Fruit fly (Drosophila melanogaster) whole organism, embryonic: Measurements from ENCODE around the gene CG17819.

Experiments used
- Ada2b ChIP-seq: fragments of 200-800 bp; sonication (Bioruptor generic); IDR thresholded peaks from 2 replicates; pipeline ENCODE4 v1.3.6; 2022; ENCODE audit warnings: missing biosample characterization, missing genetic modification characterization
- B-H2 ChIP-seq: fragments of 200-800 bp; sonication (Bioruptor generic); optimal IDR thresholded peaks from 2 replicates; lab custom pipeline; 2018; ENCODE audit warnings: missing biosample characterization, mild to moderate bottlenecking, missing genetic modification characterization
- CG1024 ChIP-seq: fragments of 200-800 bp; sonication (Bioruptor generic); IDR thresholded peaks from 2 replicates; pipeline ENCODE4 v1.3.6; 2022; ENCODE audit warnings: missing biosample characterization, missing genetic modification characterization
- CG10959 ChIP-seq: fragments of 200-800 bp; sonication (Bioruptor generic); IDR thresholded peaks from 2 replicates; pipeline ENCODE4 v1.3.6; 2022; ENCODE audit warnings: missing biosample characterization, missing genetic modification characterization
- CG11560 ChIP-seq: fragments of 200-800 bp; sonication (Bioruptor generic); IDR thresholded peaks from 3 replicates; pipeline ENCODE4 v1.3.6; 2022; ENCODE audit warnings: missing biosample characterization, missing genetic modification characterization
- CG11695 ChIP-seq: fragments of 200-800 bp; sonication (Bioruptor generic); IDR thresholded peaks from 3 replicates; pipeline ENCODE4 v1.3.6; 2022; ENCODE audit warnings: missing biosample characterization, missing genetic modification characterization
- CG12104 ChIP-seq: fragments of 200-800 bp; sonication (Bioruptor generic); optimal IDR thresholded peaks from 3 replicates; lab custom pipeline; 2016; ENCODE audit warnings: missing biosample characterization, missing genetic modification characterization
- CG12236 ChIP-seq: fragments of 200-800 bp; sonication (Bioruptor generic); optimal IDR thresholded peaks from 2 replicates; lab custom pipeline; 2016; ENCODE audit warnings: missing biosample characterization, missing genetic modification characterization
- CG13123 ChIP-seq: fragments of 200-800 bp; sonication (Bioruptor generic); optimal IDR thresholded peaks from 2 replicates; lab custom pipeline; 2016; ENCODE audit warnings: missing biosample characterization, missing genetic modification characterization
- CG13624 ChIP-seq: fragments of 200-800 bp; sonication (Bioruptor generic); optimal IDR thresholded peaks from 2 replicates; lab custom pipeline; 2016; ENCODE audit warnings: missing biosample characterization, missing genetic modification characterization
- CG14050 ChIP-seq: fragments of 200-800 bp; sonication (Bioruptor generic); IDR thresholded peaks from 3 replicates; pipeline ENCODE4 v1.3.6; 2022; ENCODE audit warnings: missing biosample characterization, missing genetic modification characterization
- CG14441 ChIP-seq: fragments of 200-800 bp; sonication (Bioruptor generic); IDR thresholded peaks from 2 replicates; pipeline ENCODE4 v1.3.6; 2022; ENCODE audit warnings: missing biosample characterization, missing genetic modification characterization
- CG16779 ChIP-seq: fragments of 200-800 bp; sonication (Bioruptor generic); IDR thresholded peaks from 2 replicates; pipeline ENCODE4 v1.3.6; 2022; ENCODE audit warnings: missing biosample characterization, missing genetic modification characterization
- CG16813 ChIP-seq: fragments of 200-800 bp; sonication (Bioruptor generic); IDR thresholded peaks from 3 replicates; pipeline ENCODE4 v1.3.6; 2022; ENCODE audit warnings: missing biosample characterization, missing genetic modification characterization; ENCODE audit not compliant: partially characterized antibody
- CG16815 ChIP-seq: fragments of 200-800 bp; sonication (Bioruptor generic); optimal IDR thresholded peaks from 3 replicates; lab custom pipeline; 2017; ENCODE audit warnings: missing biosample characterization, mild to moderate bottlenecking, missing genetic modification characterization
- CG17912 ChIP-seq: fragments of 200-800 bp; sonication (Bioruptor generic); optimal IDR thresholded peaks from 2 replicates; lab custom pipeline; 2018; ENCODE audit warnings: missing biosample characterization, mild to moderate bottlenecking, missing genetic modification characterization
- CG2120 ChIP-seq: fragments of 200-800 bp; sonication (Bioruptor generic); optimal IDR thresholded peaks from 3 replicates; lab custom pipeline; 2016; ENCODE audit warnings: missing biosample characterization, missing genetic modification characterization
- CG31441 ChIP-seq: fragments of 200-800 bp; sonication (Bioruptor generic); IDR thresholded peaks from 2 replicates; pipeline ENCODE4 v1.3.6; 2022; ENCODE audit warnings: missing biosample characterization, missing genetic modification characterization
- CG4360 ChIP-seq: fragments of 200-800 bp; sonication (Bioruptor generic); IDR thresholded peaks from 2 replicates; pipeline ENCODE4 v1.3.6; 2022; ENCODE audit warnings: missing biosample characterization, missing genetic modification characterization
- CG43689 ChIP-seq: fragments of 200-800 bp; sonication (Bioruptor generic); IDR thresholded peaks from 2 replicates; pipeline ENCODE4 v1.3.6; 2022; ENCODE audit warnings: missing biosample characterization, missing genetic modification characterization
- CG4424 ChIP-seq: fragments of 200-800 bp; sonication (Bioruptor generic); optimal IDR thresholded peaks from 3 replicates; lab custom pipeline; 2016; ENCODE audit warnings: missing biosample characterization, missing genetic modification characterization
- CG5180 ChIP-seq: fragments of 200-800 bp; sonication (Bioruptor generic); optimal IDR thresholded peaks from 3 replicates; lab custom pipeline; 2017; ENCODE audit warnings: missing biosample characterization, missing genetic modification characterization, mild to moderate bottlenecking, moderate library complexity, missing genetic modification reagents
- CG7372 ChIP-seq: fragments of 200-800 bp; sonication (Bioruptor generic); IDR thresholded peaks from 2 replicates; pipeline ENCODE4 v1.3.6; 2022; ENCODE audit warnings: missing biosample characterization, missing genetic modification characterization
- CG7839 ChIP-seq: fragments of 200-800 bp; sonication (Bioruptor generic); optimal IDR thresholded peaks from 3 replicates; lab custom pipeline; 2018; ENCODE audit warnings: missing biosample characterization, mild to moderate bottlenecking, missing genetic modification characterization, moderate library complexity
- CG9215 ChIP-seq: fragments of 200-800 bp; sonication (Bioruptor generic); IDR thresholded peaks from 2 replicates; pipeline ENCODE4 v1.3.6; 2022; ENCODE audit warnings: missing biosample characterization, missing genetic modification characterization
- Dfd ChIP-seq, 2 experiments: fragments of >200 bp; optimal IDR thresholded peaks; 2 replicates each; lab custom pipeline; 2017; ENCODE audit warnings: missing biosample characterization in 2 of 2, missing genetic modification characterization in 2 of 2
- Drgx ChIP-seq: fragments of 200-800 bp; sonication (Bioruptor generic); IDR thresholded peaks from 2 replicates; pipeline ENCODE4 v1.3.6; 2022; ENCODE audit warnings: missing biosample characterization, missing genetic modification characterization
- HHEX ChIP-seq: fragments of 200-800 bp; sonication (Bioruptor generic); optimal IDR thresholded peaks from 3 replicates; lab custom pipeline; 2017; ENCODE audit warnings: missing biosample characterization, mild to moderate bottlenecking, missing genetic modification characterization, missing genetic modification reagents
- Hr3 ChIP-seq: fragments of 200-800 bp; sonication (Bioruptor generic); optimal IDR thresholded peaks from 3 replicates; lab custom pipeline; 2016; ENCODE audit warnings: missing biosample characterization, missing genetic modification characterization
- Med ChIP-seq: fragments of 200-800 bp; sonication (Bioruptor generic); peaks from one replicate; lab custom pipeline; 2016; ENCODE audit warnings: missing biosample characterization, missing genetic modification characterization, mild to moderate bottlenecking, inconsistent platforms, moderate library complexity
- Myb ChIP-seq: fragments of 200-800 bp; sonication (Bioruptor generic); optimal IDR thresholded peaks from 2 replicates; lab custom pipeline; 2016; ENCODE audit warnings: missing biosample characterization, missing genetic modification characterization
- Poxn ChIP-seq: fragments of 200-800 bp; sonication (Bioruptor generic); IDR thresholded peaks from 2 replicates; pipeline ENCODE4 v1.3.6; 2022; ENCODE audit warnings: missing biosample characterization, missing genetic modification characterization
- ab ChIP-seq: fragments of 200-800 bp; sonication (Bioruptor generic); optimal IDR thresholded peaks from 2 replicates; lab custom pipeline; 2016; ENCODE audit warnings: missing biosample characterization, missing genetic modification characterization
- ara ChIP-seq: fragments of 200-800 bp; sonication (Bioruptor generic); IDR thresholded peaks from 2 replicates; pipeline ENCODE4 v1.3.6; 2022; ENCODE audit warnings: missing biosample characterization, missing genetic modification characterization
- caup ChIP-seq: fragments of 200-800 bp; sonication (Bioruptor generic); optimal IDR thresholded peaks from 3 replicates; lab custom pipeline; 2017; ENCODE audit warnings: missing biosample characterization, mild to moderate bottlenecking, missing genetic modification characterization, moderate library complexity; ENCODE audit not compliant: severe bottlenecking
- chm ChIP-seq: fragments of 200-800 bp; sonication (Bioruptor generic); IDR thresholded peaks from 2 replicates; pipeline ENCODE4 v1.3.6; 2022; ENCODE audit warnings: missing biosample characterization, missing genetic modification characterization
- crp ChIP-seq, 2 experiments: fragments of 200-800 bp; sonication (Bioruptor generic); optimal IDR thresholded peaks; 2 replicates in 1 of 2; 3 replicates in 1 of 2; lab custom pipeline; 2017; ENCODE audit warnings: missing biosample characterization in 2 of 2, missing genetic modification characterization in 2 of 2, mild to moderate bottlenecking in 1 of 2, moderate library complexity in 1 of 2
- cwo ChIP-seq: fragments of 200-800 bp; sonication (Bioruptor generic); optimal IDR thresholded peaks from 3 replicates; lab custom pipeline; 2017; ENCODE audit warnings: missing biosample characterization, missing genetic modification characterization, mild to moderate bottlenecking, moderate library complexity, missing genetic modification reagents
- fru ChIP-seq: fragments of >200 bp; optimal IDR thresholded peaks from 2 replicates; lab custom pipeline; 2017
- jigr1 ChIP-seq: fragments of 200-800 bp; sonication (Bioruptor generic); IDR thresholded peaks from 3 replicates; pipeline ENCODE4 v1.3.6; 2022; ENCODE audit warnings: missing biosample characterization, missing genetic modification characterization
- kay ChIP-seq: fragments of 200-800 bp; sonication (Bioruptor generic); optimal IDR thresholded peaks from 2 replicates; lab custom pipeline; 2016; ENCODE audit warnings: missing biosample characterization, missing genetic modification characterization
- ken ChIP-seq: fragments of 200-800 bp; sonication (Bioruptor generic); IDR thresholded peaks from 3 replicates; pipeline ENCODE4 v1.3.6; 2022; ENCODE audit warnings: missing biosample characterization, missing genetic modification characterization
- psq ChIP-seq: fragments of 200-800 bp; sonication (Bioruptor generic); optimal IDR thresholded peaks from 2 replicates; lab custom pipeline; 2017; ENCODE audit warnings: missing biosample characterization, missing genetic modification characterization
- pum ChIP-seq: fragments of 200-800 bp; sonication (Bioruptor generic); optimal IDR thresholded peaks from 2 replicates; lab custom pipeline; 2016; ENCODE audit warnings: missing biosample characterization, missing genetic modification characterization
- salm ChIP-seq: fragments of 200-800 bp; sonication (Bioruptor generic); optimal IDR thresholded peaks from 2 replicates; lab custom pipeline; 2018; ENCODE audit warnings: missing biosample characterization, mild to moderate bottlenecking, missing genetic modification characterization
- seq ChIP-seq: fragments of 200-800 bp; sonication (Bioruptor generic); IDR thresholded peaks from 2 replicates; pipeline ENCODE4 v1.3.6; 2022; ENCODE audit warnings: missing biosample characterization, missing genetic modification characterization
- stc ChIP-seq: fragments of 200-800 bp; sonication (Bioruptor generic); IDR thresholded peaks from 2 replicates; pipeline ENCODE4 v1.3.6; 2022; ENCODE audit warnings: missing biosample characterization, missing genetic modification characterization
- sug ChIP-seq: fragments of 200-800 bp; optimal IDR thresholded peaks from 2 replicates; lab custom pipeline; 2019; ENCODE audit warnings: missing biosample characterization, mild to moderate bottlenecking, missing genetic modification characterization, moderate library complexity
- wek ChIP-seq: fragments of 200-800 bp; sonication (Bioruptor generic); optimal IDR thresholded peaks from 3 replicates; lab custom pipeline; 2018; ENCODE audit warnings: missing biosample characterization, mild to moderate bottlenecking, missing genetic modification characterization, moderate library complexity
- z ChIP-seq: fragments of 200-800 bp; sonication (Bioruptor generic); IDR thresholded peaks from 3 replicates; pipeline ENCODE4 v1.3.6; 2022; ENCODE audit warnings: missing biosample characterization, missing genetic modification characterization

CG17819 gene

dm6 chr3R:21837069-21837977 lies 48.0 kb downstream of the CG17819 start (continued):
- TF ChIP-seq seq (no peak), jigr1 (GFP tag; lab: Robert Waterston, UW) (0 out of 3 replicates have a peak, but pooled peaks have one; percentile 16), CG17912 (GFP tag; lab: Kevin White, UChicago) (no peak), CG4360 (peak; percentile 93), Hr3 (GFP tag; lab: Kevin White, UChicago) (no peak), ken (GFP tag; lab: Robert Waterston, UW) (no peak), Poxn (GFP tag; lab: Robert Waterston, UW) (0 out of 2 replicates have a peak, but pooled peaks have one; percentile 5), Dfd (GFP tag; optimal IDR thresholded peaks at IDR 0.05; lab: Kevin White, UChicago) (peak in 1 of 2 experiments; percentile 87), caup (peak; percentile 8), CG14441 (GFP tag; lab: Robert Waterston, UW) (peak; percentile 67), crp (GFP tag; optimal IDR thresholded peaks at IDR 0.05; lab: Kevin White, UChicago) (no peak), CG7372 (no peak), kay (GFP tag; lab: Kevin White, UChicago) (no peak), salm (tag; lab: Kevin White, UChicago) (peak; percentile 26), CG43689 (0 out of 2 replicates have a peak, but pooled peaks have one; percentile 40), wek (no peak), CG13624 (GFP tag; lab: Kevin White, UChicago) (no peak), ab (GFP tag; lab: Kevin White, UChicago) (no peak), HHEX (GFP tag; lab: Kevin White, UChicago) (peak; percentile 33), Drgx (GFP tag; lab: Robert Waterston, UW) (peak; percentile 34), CG9215 (GFP tag; lab: Robert Waterston, UW) (no peak), CG13123 (GFP tag; lab: Kevin White, UChicago) (no peak), CG10959 (GFP tag; lab: Robert Waterston, UW) (no peak), chm (GFP tag; lab: Robert Waterston, UW) (no peak), fru (lab: Kevin White, UChicago) (no peak), CG16813 (GFP tag; lab: Robert Waterston, UW) (no peak), CG12236 (GFP tag; lab: Kevin White, UChicago) (no peak), psq (GFP tag; lab: Kevin White, UChicago) (no peak), Myb (GFP tag; lab: Kevin White, UChicago) (no peak), stc (peak; percentile 56; the same call in 1 of the 2 replicates), z (0 out of 3 replicates have a peak, but pooled peaks have one; percentile 32), sug (tag; lab: Kevin White, UChicago) (no peak), cwo (no peak), CG7839 (tag; lab: Kevin White, UChicago) (peak; percentile 39), ara (peak; percentile 65), CG16815 (GFP tag; lab: Kevin White, UChicago) (no peak), CG1024 (GFP tag; lab: Robert Waterston, UW) (0 out of 2 replicates have a peak, but pooled peaks have one; percentile 3), CG2120 (GFP tag; lab: Kevin White, UChicago) (no peak), Ada2b (GFP tag; lab: Robert Waterston, UW) (peak; percentile 54), CG11560 (tag; lab: Robert Waterston, UW) (no peak), Med (GFP tag; lab: Kevin White, UChicago) (peak; percentile 32), B-H2 (GFP tag; lab: Kevin White, UChicago) (no peak), CG16779 (no peak), CG4424 (GFP tag; lab: Kevin White, UChicago) (peak; percentile 28), CG31441 (GFP tag; lab: Robert Waterston, UW) (peak; percentile 63), pum (no peak), CG5180 (peak; percentile 7), CG12104 (GFP tag; lab: Kevin White, UChicago) (peak; percentile 31), CG14050 (GFP tag; lab: Robert Waterston, UW) (peak; percentile 62; the same call in 2 of the 3 replicates), CG11695 (peak; percentile 77)
